Worm (Caenorhabditis elegans): ENCODE data around the gene prp-19.

The prp-19 gene

ce11 chrIII:5201267-5201666 is 29.4 kb upstream of the prp-19 start (continued):
- peak; percentile 3 for TF ChIP-seq lir-3 (tag; optimal IDR thresholded peaks at IDR 0.05; ENCODE audit: poor library complexity)
- peak in 1 of 2 experiments; percentile 62 for TF ChIP-seq lin-35 (GFP tag; optimal IDR thresholded peaks at IDR 0.05)
- peak; percentile 93 for TF ChIP-seq elt-2 (tag; optimal IDR thresholded peaks at IDR 0.05)
- no peak for TF ChIP-seq unc-130 (tag; optimal IDR thresholded peaks at IDR 0.05)
- TF ChIP-seq nhr-84 (tag; optimal IDR thresholded peaks at IDR 0.05) = no peak
- no peak for TF ChIP-seq C34B4.2 (tag; optimal IDR thresholded peaks at IDR 0.05)

ce11 chrIII:5200349-5200748 is 28.5 kb upstream of the prp-19 start:
- TF ChIP-seq xbp-1 (tag; optimal IDR thresholded peaks at IDR 0.05) (no peak), tlp-1 (tag; optimal IDR thresholded peaks at IDR 0.05) (no peak), snpc-4 (tag; optimal IDR thresholded peaks at IDR 0.05) (no peak), nhr-71 (tag; optimal IDR thresholded peaks at IDR 0.05) (peak; percentile 22), nhr-20 (tag; optimal IDR thresholded peaks at IDR 0.05) (peak; percentile 62), lin-35 (GFP tag; optimal IDR thresholded peaks at IDR 0.05) (peak in 1 of 2 experiments; percentile 18), lin-14 (GFP tag; optimal IDR thresholded peaks at IDR 0.05) (peak; percentile 31), ces-1 (GFP tag; optimal IDR thresholded peaks at IDR 0.05) (no peak), snu-23 (GFP tag; optimal IDR thresholded peaks at IDR 0.05) (peak; percentile 28), nhr-77 (tag; optimal IDR thresholded peaks at IDR 0.05) (peak; percentile 61), elt-2 (tag; optimal IDR thresholded peaks at IDR 0.05) (no peak), blmp-1 (tag; optimal IDR thresholded peaks at IDR 0.05) (peak; percentile 35), mep-1 (tag; optimal IDR thresholded peaks at IDR 0.05) (peak; percentile 26), ceh-8 (GFP tag; optimal IDR thresholded peaks at IDR 0.05) (peak; percentile 2), efl-1 (optimal IDR thresholded peaks at IDR 0.05) (no peak), efl-1 (GFP tag; optimal IDR thresholded peaks at IDR 0.05 in 1 of 2) (peak in 1 of 2 experiments; percentile 64)

ce11 chrIII:5199577-5199976 is 27.7 kb upstream of the prp-19 start, which contains the start of gene emb-8:
emb-8 (minus strand) TSS chrIII:5199677.
- TF ChIP-seq efl-1 (optimal IDR thresholded peaks at IDR 0.05) (no peak), efl-1 (GFP tag; optimal IDR thresholded peaks at IDR 0.05 in 1 of 2) (no peak), nhr-19 (GFP tag; conservative IDR thresholded peaks at IDR 0.05) (no peak), nhr-71 (tag; optimal IDR thresholded peaks at IDR 0.05) (no peak), C34B4.2 (tag; optimal IDR thresholded peaks at IDR 0.05) (no peak), pax-3 (tag; optimal IDR thresholded peaks at IDR 0.05) (no peak), mep-1 (tag; optimal IDR thresholded peaks at IDR 0.05) (no peak), nhr-85 (tag) (no peak), snu-23 (GFP tag; optimal IDR thresholded peaks at IDR 0.05) (no peak), jun-1 (tag; optimal IDR thresholded peaks at IDR 0.05) (no peak), C04F5.9 (tag; optimal IDR thresholded peaks at IDR 0.05) (no peak)

ce11 chrIII:5196298-5197045 is 24.6 kb upstream of the prp-19 start:
- TF ChIP-seq irx-1 (tag; optimal IDR thresholded peaks at IDR 0.05) (no peak), sptf-1 (tag; optimal IDR thresholded peaks at IDR 0.05) (no peak), nhr-85 (tag) (peak; percentile 62), ceh-8 (GFP tag; optimal IDR thresholded peaks at IDR 0.05) (no peak), ama-1 (optimal IDR thresholded peaks at IDR 0.05) (peak; percentile 21), C04F5.9 (tag; optimal IDR thresholded peaks at IDR 0.05) (no peak), efl-1 (optimal IDR thresholded peaks at IDR 0.05) (peak in 1 of 2 experiments; percentile 0), efl-1 (GFP tag; optimal IDR thresholded peaks at IDR 0.05 in 1 of 2) (no peak), aly-2 (tag; optimal IDR thresholded peaks at IDR 0.05) (peak; percentile 65), F16B12.6 (tag; optimal IDR thresholded peaks at IDR 0.05) (no peak), egl-13 (tag; optimal IDR thresholded peaks at IDR 0.05) (no peak), nhr-71 (tag; optimal IDR thresholded peaks at IDR 0.05) (peak; percentile 13), elt-2 (tag; optimal IDR thresholded peaks at IDR 0.05) (peak; percentile 5)

ce11 chrIII:5195690-5196089 is 23.8 kb upstream of the prp-19 start, which contains the start of gene moc-6:
moc-6 (plus strand) TSS chrIII:5195990.
- no peak for TF ChIP-seq efl-1 (optimal IDR thresholded peaks at IDR 0.05)
- peak in 1 of 2 experiments; percentile 66 for TF ChIP-seq efl-1 (GFP tag; optimal IDR thresholded peaks at IDR 0.05 in 1 of 2)
- TF ChIP-seq C16A3.4 (tag; optimal IDR thresholded peaks at IDR 0.05) = no peak
- peak; percentile 26 for TF ChIP-seq nhr-85 (tag)
- TF ChIP-seq elt-3 (tag; optimal IDR thresholded peaks at IDR 0.05) = peak in 1 of 6 experiments; percentile 10

Data from whole organism, L1 larva.